Fruit fly (Drosophila melanogaster) whole organism, embryonic: ENCODE results near the gene Mvl.

ENCODE experiments used
- Antp ChIP-seq: fragments of 200-800 bp; sonication (Bioruptor generic); optimal IDR thresholded peaks from 3 replicates; lab custom pipeline; 2016; ENCODE audit warnings: missing biosample characterization, missing genetic modification characterization
- Atf6 ChIP-seq: fragments of 200-800 bp; sonication (Bioruptor generic); IDR thresholded peaks from 2 replicates; pipeline ENCODE4 v1.3.6; 2022; ENCODE audit warnings: missing biosample characterization, missing genetic modification characterization
- B-H1 ChIP-seq: fragments of 200-800 bp; sonication (Bioruptor generic); IDR thresholded peaks from 3 replicates; pipeline ENCODE4 v1.3.6; 2022; ENCODE audit warnings: missing biosample characterization, missing genetic modification characterization
- Bdp1 ChIP-seq: fragments of 200-800 bp; sonication (Bioruptor generic); optimal IDR thresholded peaks from 3 replicates; lab custom pipeline; 2016; ENCODE audit warnings: missing biosample characterization, missing genetic modification characterization
- CG11247 ChIP-seq: fragments of 200-800 bp; sonication (Bioruptor generic); IDR thresholded peaks from 2 replicates; pipeline ENCODE4 v1.3.6; 2022; ENCODE audit warnings: missing biosample characterization, missing genetic modification characterization
- CG12659 ChIP-seq: fragments of 200-800 bp; sonication (Bioruptor generic); optimal IDR thresholded peaks from 3 replicates; lab custom pipeline; 2017; ENCODE audit warnings: mild to moderate bottlenecking, missing biosample characterization, missing genetic modification reagents, missing genetic modification characterization
- CG12744 ChIP-seq: fragments of 200-800 bp; sonication (Bioruptor generic); optimal IDR thresholded peaks from 2 replicates; lab custom pipeline; 2016; ENCODE audit warnings: missing biosample characterization, missing genetic modification characterization
- CG14667 ChIP-seq: fragments of 200-800 bp; sonication (Bioruptor generic); IDR thresholded peaks from 2 replicates; pipeline ENCODE4 v1.3.6; 2022; ENCODE audit warnings: missing biosample characterization, missing genetic modification characterization
- CG1602 ChIP-seq: fragments of 200-800 bp; sonication (Bioruptor generic); optimal IDR thresholded peaks from 3 replicates; lab custom pipeline; 2016; ENCODE audit warnings: missing biosample characterization, missing genetic modification characterization
- CG17328 ChIP-seq: fragments of 200-800 bp; sonication (Bioruptor generic); IDR thresholded peaks from 2 replicates; pipeline ENCODE4 v1.3.6; 2022; ENCODE audit warnings: missing biosample characterization, missing genetic modification characterization
- CG2678 ChIP-seq: fragments of 200-800 bp; sonication (Bioruptor generic); optimal IDR thresholded peaks from 3 replicates; lab custom pipeline; 2019; ENCODE audit warnings: missing biosample characterization, mild to moderate bottlenecking, missing genetic modification characterization, moderate library complexity
- CG31388 ChIP-seq: fragments of 200-800 bp; sonication (Bioruptor generic); optimal IDR thresholded peaks from 2 replicates; lab custom pipeline; 2016; ENCODE audit warnings: missing biosample characterization, missing genetic modification characterization
- CG32532 ChIP-seq: fragments of 200-800 bp; sonication (Bioruptor generic); IDR thresholded peaks from 2 replicates; pipeline ENCODE4 v1.3.6; 2022; ENCODE audit warnings: missing biosample characterization, missing genetic modification characterization
- CG33213 ChIP-seq: fragments of 200-800 bp; sonication (Bioruptor generic); optimal IDR thresholded peaks from 3 replicates; lab custom pipeline; 2016; ENCODE audit warnings: missing biosample characterization, missing genetic modification characterization
- CG4617 ChIP-seq: fragments of 200-800 bp; sonication (Bioruptor generic); optimal IDR thresholded peaks from 3 replicates; lab custom pipeline; 2016; ENCODE audit warnings: missing biosample characterization, missing genetic modification characterization, borderline replicate concordance
- CG9797 ChIP-seq: fragments of 200-800 bp; sonication (Bioruptor generic); optimal IDR thresholded peaks from 3 replicates; lab custom pipeline; 2018; ENCODE audit warnings: missing biosample characterization, mild to moderate bottlenecking, missing genetic modification characterization
- CG9876 ChIP-seq: fragments of 200-800 bp; sonication (Bioruptor generic); optimal IDR thresholded peaks from 2 replicates; lab custom pipeline; 2016; ENCODE audit warnings: missing biosample characterization, missing genetic modification characterization
- CTCF ChIP-seq: fragments of 200-800 bp; sonication (Bioruptor generic); optimal IDR thresholded peaks from 2 replicates; lab custom pipeline; 2017; ENCODE audit warnings: missing biosample characterization, mild to moderate bottlenecking, missing genetic modification characterization, moderate library complexity
- D ChIP-seq, 2 experiments: fragments of 200-800 bp in 1 of 2; fragments of >200 bp in 1 of 2; sonication (Bioruptor generic) in 1 of 2; optimal IDR thresholded peaks; 2 replicates in 1 of 2; 3 replicates in 1 of 2; lab custom pipeline; 2017; ENCODE audit warnings: mild to moderate bottlenecking in 1 of 2, missing biosample characterization in 1 of 2, missing genetic modification characterization in 1 of 2, missing genetic modification reagents in 1 of 2
- Doc2 ChIP-seq: fragments of 200-800 bp; sonication (Bioruptor generic); IDR thresholded peaks from 2 replicates; pipeline ENCODE4 v1.3.6; 2022; ENCODE audit warnings: missing biosample characterization, missing genetic modification characterization
- Ets65A ChIP-seq: fragments of 200-800 bp; sonication (Bioruptor generic); peaks from one replicate; lab custom pipeline; 2016; ENCODE audit warnings: missing biosample characterization, missing genetic modification characterization
- Hand ChIP-seq: fragments of 200-800 bp; sonication (Bioruptor generic); optimal IDR thresholded peaks from 2 replicates; lab custom pipeline; 2017; ENCODE audit warnings: mild to moderate bottlenecking, missing biosample characterization, missing genetic modification reagents, missing genetic modification characterization
- HmgD ChIP-seq: fragments of 200-800 bp; sonication (Bioruptor generic); optimal IDR thresholded peaks from 3 replicates; lab custom pipeline; 2016; ENCODE audit warnings: missing biosample characterization, missing genetic modification characterization
- Hr51 ChIP-seq, 2 experiments: fragments of 200-800 bp; sonication (Bioruptor generic); optimal IDR thresholded peaks; 2 replicates in 1 of 2; 3 replicates in 1 of 2; lab custom pipeline; 2016 to 2018; ENCODE audit warnings: missing biosample characterization in 2 of 2, missing genetic modification characterization in 2 of 2, mild to moderate bottlenecking in 1 of 2, moderate library complexity in 1 of 2
- Hr78 ChIP-seq, 2 experiments: fragments of 200-800 bp in 1 of 2; fragments of >200 bp in 1 of 2; sonication (Bioruptor generic) in 1 of 2; optimal IDR thresholded peaks; 2 replicates each; lab custom pipeline; 2017 to 2019; ENCODE audit warnings: missing biosample characterization in 2 of 2, missing genetic modification characterization in 2 of 2, mild to moderate bottlenecking in 1 of 2, moderate library complexity in 1 of 2
- Hsf ChIP-seq: fragments of 200-800 bp; sonication (Bioruptor generic); optimal IDR thresholded peaks from 3 replicates; lab custom pipeline; 2016; ENCODE audit warnings: missing biosample characterization, missing genetic modification characterization
- MESR4 ChIP-seq: fragments of 200-800 bp; sonication (Bioruptor generic); optimal IDR thresholded peaks from 2 replicates; lab custom pipeline; 2018; ENCODE audit warnings: missing biosample characterization, mild to moderate bottlenecking, missing genetic modification characterization, moderate library complexity
- Oaz ChIP-seq: fragments of 200-800 bp; sonication (Bioruptor generic); IDR thresholded peaks from 2 replicates; pipeline ENCODE4 v1.3.6; 2022; ENCODE audit warnings: missing biosample characterization, missing genetic modification characterization
- Rfx ChIP-seq: fragments of 200-800 bp; sonication (Bioruptor generic); IDR thresholded peaks from 2 replicates; pipeline ENCODE4 v1.3.6; 2022; ENCODE audit warnings: missing biosample characterization, missing genetic modification characterization
- al ChIP-seq: fragments of 200-800 bp; sonication (Bioruptor generic); IDR thresholded peaks from 2 replicates; pipeline ENCODE4 v1.3.6; 2022; ENCODE audit warnings: missing biosample characterization, missing genetic modification characterization
- amos ChIP-seq: fragments of 200-800 bp; sonication (Bioruptor generic); IDR thresholded peaks from 2 replicates; pipeline ENCODE4 v1.3.6; 2022; ENCODE audit warnings: missing biosample characterization, missing genetic modification characterization; ENCODE audit not compliant: partially characterized antibody
- ash1 ChIP-seq: fragments of 200-800 bp; sonication (Bioruptor generic); optimal IDR thresholded peaks from 2 replicates; lab custom pipeline; 2018; ENCODE audit warnings: missing biosample characterization, mild to moderate bottlenecking, missing genetic modification characterization
- bbx ChIP-seq: fragments of 200-800 bp; sonication (Bioruptor generic); IDR thresholded peaks from 2 replicates; pipeline ENCODE4 v1.3.6; 2022; ENCODE audit warnings: missing biosample characterization, missing genetic modification characterization; ENCODE audit not compliant: partially characterized antibody
- dmrt11E ChIP-seq: fragments of 200-800 bp; sonication (Bioruptor generic); optimal IDR thresholded peaks from 3 replicates; lab custom pipeline; 2018; ENCODE audit warnings: missing biosample characterization, mild to moderate bottlenecking, missing genetic modification characterization, moderate library complexity
- ems ChIP-seq: fragments of 200-800 bp; sonication (Bioruptor generic); optimal IDR thresholded peaks from 3 replicates; lab custom pipeline; 2016; ENCODE audit warnings: missing biosample characterization, missing genetic modification characterization
- fd102C ChIP-seq: fragments of 200-800 bp; sonication (Bioruptor generic); optimal IDR thresholded peaks from 2 replicates; lab custom pipeline; 2018; ENCODE audit warnings: missing biosample characterization, mild to moderate bottlenecking, missing genetic modification characterization, moderate library complexity
- grau ChIP-seq: fragments of 200-800 bp; optimal IDR thresholded peaks from 3 replicates; lab custom pipeline; 2019; ENCODE audit warnings: missing biosample characterization, mild to moderate bottlenecking, missing genetic modification characterization, moderate library complexity
- her ChIP-seq: fragments of 200-800 bp; sonication (Bioruptor generic); optimal IDR thresholded peaks from 2 replicates; lab custom pipeline; 2016; ENCODE audit warnings: missing biosample characterization, missing genetic modification characterization
- kni ChIP-seq: fragments of 200-800 bp; sonication (Bioruptor generic); optimal IDR thresholded peaks from 3 replicates; lab custom pipeline; 2017; ENCODE audit warnings: mild to moderate bottlenecking, missing biosample characterization, missing genetic modification reagents, missing genetic modification characterization
- lilli ChIP-seq: fragments of 200-800 bp; sonication (Bioruptor generic); optimal IDR thresholded peaks from 3 replicates; lab custom pipeline; 2016; ENCODE audit warnings: missing biosample characterization, missing genetic modification characterization
- nmo ChIP-seq: fragments of 200-800 bp; sonication (Bioruptor generic); optimal IDR thresholded peaks from 2 replicates; lab custom pipeline; 2018; ENCODE audit warnings: missing biosample characterization, mild to moderate bottlenecking, missing genetic modification characterization, moderate library complexity
- nom ChIP-seq: fragments of 200-800 bp; sonication (Bioruptor generic); optimal IDR thresholded peaks from 2 replicates; lab custom pipeline; 2017; ENCODE audit warnings: missing biosample characterization, missing genetic modification characterization, mild to moderate bottlenecking, moderate library complexity, missing genetic modification reagents
- onecut ChIP-seq: fragments of 200-800 bp; sonication (Bioruptor generic); IDR thresholded peaks from 2 replicates; pipeline ENCODE4 v1.3.6; 2022; ENCODE audit warnings: missing biosample characterization, missing genetic modification characterization
- phol ChIP-seq: fragments of 200-800 bp; sonication (Bioruptor generic); optimal IDR thresholded peaks from 3 replicates; lab custom pipeline; 2018; ENCODE audit warnings: missing biosample characterization, mild to moderate bottlenecking, missing genetic modification characterization, moderate library complexity
- psq ChIP-seq: fragments of 200-800 bp; sonication (Bioruptor generic); optimal IDR thresholded peaks from 2 replicates; lab custom pipeline; 2017; ENCODE audit warnings: missing biosample characterization, missing genetic modification characterization
- pum ChIP-seq: fragments of 200-800 bp; sonication (Bioruptor generic); optimal IDR thresholded peaks from 2 replicates; lab custom pipeline; 2016; ENCODE audit warnings: missing biosample characterization, missing genetic modification characterization
- salm ChIP-seq: fragments of 200-800 bp; sonication (Bioruptor generic); optimal IDR thresholded peaks from 2 replicates; lab custom pipeline; 2018; ENCODE audit warnings: missing biosample characterization, mild to moderate bottlenecking, missing genetic modification characterization
- vfl ChIP-seq: fragments of 200-800 bp; sonication (Bioruptor generic); optimal IDR thresholded peaks from 2 replicates; lab custom pipeline; 2016; ENCODE audit warnings: missing biosample characterization, missing genetic modification characterization
- zen2 ChIP-seq: fragments of 200-800 bp; sonication (Bioruptor generic); IDR thresholded peaks from 3 replicates; pipeline ENCODE4 v1.3.6; 2022; ENCODE audit warnings: missing biosample characterization, missing genetic modification characterization; ENCODE audit not compliant: partially characterized antibody

The Mvl gene

dm6 chr3R:21101453-21102214 is 41.0 kb upstream of the Mvl start, which contains the start of the genes CG7044 and Tbc1d22 (continued):
- no peak for TF ChIP-seq Hr78 (GFP tag; optimal IDR thresholded peaks at IDR 0.05; lab: Kevin White, UChicago)
- peak; percentile 38 for TF ChIP-seq CG32532 (GFP tag; lab: Robert Waterston, UW)
- no peak for TF ChIP-seq Oaz (GFP tag; lab: Robert Waterston, UW)
- TF ChIP-seq Doc2 (GFP tag; lab: Robert Waterston, UW): no peak
- no peak for TF ChIP-seq salm
- TF ChIP-seq CG17328 (GFP tag; lab: Robert Waterston, UW): no peak
- TF ChIP-seq lilli (GFP tag; lab: Kevin White, UChicago): peak; percentile 68
- TF ChIP-seq amos: peak; percentile 54
- no peak; the same call in 1 of the 2 replicates for TF ChIP-seq bbx (GFP tag; lab: Robert Waterston, UW)
- peak; percentile 62 for TF ChIP-seq dmrt11E (tag; lab: Kevin White, UChicago)
- TF ChIP-seq CG4617: peak; percentile 19
- peak; percentile 58 for TF ChIP-seq CG1602 (GFP tag; lab: Kevin White, UChicago)
- no peak for TF ChIP-seq CG31388 (GFP tag; lab: Kevin White, UChicago)
- no peak for TF ChIP-seq CG11247 (GFP tag; lab: Robert Waterston, UW)
- peak; percentile 57 for TF ChIP-seq phol (tag; lab: Kevin White, UChicago)
- no peak for TF ChIP-seq CG33213 (GFP tag; lab: Kevin White, UChicago)
- TF ChIP-seq nom (GFP tag; lab: Kevin White, UChicago): no peak
- no peak for TF ChIP-seq psq (GFP tag; lab: Kevin White, UChicago)
- TF ChIP-seq CTCF: no peak
- TF ChIP-seq Hsf: peak; percentile 51
- no peak for TF ChIP-seq Antp (GFP tag; lab: Kevin White, UChicago)
- no peak; the same call in 2 of the 3 replicates for TF ChIP-seq zen2 (GFP tag; lab: Robert Waterston, UW)
- no peak for TF ChIP-seq HmgD (GFP tag; lab: Kevin White, UChicago)
- peak; percentile 60 for TF ChIP-seq Ets65A (GFP tag; lab: Kevin White, UChicago)
- peak; percentile 75 for TF ChIP-seq CG12659
- peak; percentile 29 for TF ChIP-seq CG12744
- TF ChIP-seq nmo (GFP tag; lab: Kevin White, UChicago): peak; percentile 77
- peak; percentile 59 for TF ChIP-seq grau (tag; lab: Kevin White, UChicago)
- TF ChIP-seq onecut (GFP tag; lab: Robert Waterston, UW): no peak
- TF ChIP-seq D (optimal IDR thresholded peaks at IDR 0.05; lab: Kevin White, UChicago): no peak
- TF ChIP-seq D (GFP tag; optimal IDR thresholded peaks at IDR 0.05; lab: Kevin White, UChicago): no peak
- no peak for TF ChIP-seq ash1 (GFP tag; lab: Kevin White, UChicago)
- no peak for TF ChIP-seq Bdp1
- TF ChIP-seq fd102C (GFP tag; lab: Kevin White, UChicago): no peak
- TF ChIP-seq CG9876: no peak
- TF ChIP-seq CG9797 (GFP tag; lab: Kevin White, UChicago): peak; percentile 66
- TF ChIP-seq CG2678 (tag; lab: Kevin White, UChicago): no peak
- no peak for TF ChIP-seq ems
- no peak for TF ChIP-seq B-H1
- no peak for TF ChIP-seq Atf6
- TF ChIP-seq Hr51 (GFP tag; optimal IDR thresholded peaks at IDR 0.05; lab: Kevin White, UChicago): peak in 1 of 2 experiments; percentile 16
- TF ChIP-seq Hand (GFP tag; lab: Kevin White, UChicago): no peak
- TF ChIP-seq CG14667 (GFP tag; lab: Robert Waterston, UW): no peak; the same call in 1 of the 2 replicates
- no peak for TF ChIP-seq her (GFP tag; lab: Kevin White, UChicago)
- TF ChIP-seq vfl (GFP tag; lab: Kevin White, UChicago): peak; percentile 26
- TF ChIP-seq Rfx (GFP tag; lab: Robert Waterston, UW): peak; percentile 44; the same call in 1 of the 2 replicates
- TF ChIP-seq pum (GFP tag; lab: Kevin White, UChicago): peak; percentile 49
- TF ChIP-seq al (GFP tag; lab: Robert Waterston, UW): no peak
- TF ChIP-seq kni: no peak
- peak; percentile 62 for TF ChIP-seq MESR4 (GFP tag; lab: Kevin White, UChicago)
